Fruit fly (Drosophila melanogaster) whole organism, wandering third instar larva: Measurements from ENCODE around the gene yellow-e2.

ENCODE experiments used
- Abd-B ChIP-seq: fragments of >200 bp; optimal IDR thresholded peaks from 2 replicates; lab custom pipeline; 2017; ENCODE audit warnings: missing biosample characterization, missing genetic modification characterization
- CrebA ChIP-seq: fragments of 200-800 bp; sonication (Bioruptor generic); optimal IDR thresholded peaks from 2 replicates; lab custom pipeline; 2016; ENCODE audit warnings: missing biosample characterization, mild to moderate bottlenecking, missing genetic modification characterization, borderline replicate concordance
- HLH106 ChIP-seq: fragments of 200-800 bp; optimal IDR thresholded peaks from 3 replicates; lab custom pipeline; 2019; ENCODE audit warnings: missing biosample characterization, mild to moderate bottlenecking, missing genetic modification characterization, moderate library complexity
- Hnf4 ChIP-seq: fragments of 200-800 bp; sonication (Bioruptor generic); optimal IDR thresholded peaks from 2 replicates; lab custom pipeline; 2016; ENCODE audit warnings: missing biosample characterization, mild to moderate bottlenecking, missing genetic modification characterization
- OdsH ChIP-seq: fragments of 200-800 bp; sonication (Bioruptor generic); optimal IDR thresholded peaks from 2 replicates; lab custom pipeline; 2016; ENCODE audit warnings: missing biosample characterization, mild to moderate bottlenecking, missing genetic modification characterization
- Rel ChIP-seq, 2 experiments: fragments of 200-800 bp; sonication (Bioruptor generic) in 1 of 2; optimal IDR thresholded peaks; 2 replicates in 1 of 2; 3 replicates in 1 of 2; lab custom pipeline; 2016 to 2019; ENCODE audit warnings: mild to moderate bottlenecking in 2 of 2, missing biosample characterization in 2 of 2, missing genetic modification characterization in 2 of 2, moderate library complexity in 1 of 2
- br ChIP-seq: fragments of 200-800 bp; sonication (Bioruptor generic); optimal IDR thresholded peaks from 2 replicates; lab custom pipeline; 2016; ENCODE audit warnings: missing biosample characterization, missing genetic modification characterization
- brk ChIP-seq: fragments of 200-800 bp; sonication (Bioruptor generic); optimal IDR thresholded peaks from 2 replicates; lab custom pipeline; 2016; ENCODE audit warnings: missing biosample characterization, mild to moderate bottlenecking, missing genetic modification characterization
- h ChIP-seq: fragments of 200-800 bp; sonication (Bioruptor generic); optimal IDR thresholded peaks from 3 replicates; lab custom pipeline; 2016; ENCODE audit warnings: missing biosample characterization, mild to moderate bottlenecking, missing genetic modification characterization
- lola ChIP-seq: fragments of >200 bp; optimal IDR thresholded peaks from 2 replicates; lab custom pipeline; 2017; ENCODE audit warnings: missing biosample characterization, missing genetic modification characterization
- pan ChIP-seq: fragments of >200 bp; optimal IDR thresholded peaks from 2 replicates; lab custom pipeline; 2017
- psq ChIP-seq: fragments of 200-800 bp; sonication (Bioruptor generic); optimal IDR thresholded peaks from 3 replicates; lab custom pipeline; 2017; ENCODE audit warnings: missing biosample characterization, mild to moderate bottlenecking, missing genetic modification characterization, moderate library complexity
- tai ChIP-seq: sonication (Bioruptor generic); optimal IDR thresholded peaks from 2 replicates; lab custom pipeline; 2016; ENCODE audit warnings: missing biosample characterization, missing genetic modification characterization

DNA sequence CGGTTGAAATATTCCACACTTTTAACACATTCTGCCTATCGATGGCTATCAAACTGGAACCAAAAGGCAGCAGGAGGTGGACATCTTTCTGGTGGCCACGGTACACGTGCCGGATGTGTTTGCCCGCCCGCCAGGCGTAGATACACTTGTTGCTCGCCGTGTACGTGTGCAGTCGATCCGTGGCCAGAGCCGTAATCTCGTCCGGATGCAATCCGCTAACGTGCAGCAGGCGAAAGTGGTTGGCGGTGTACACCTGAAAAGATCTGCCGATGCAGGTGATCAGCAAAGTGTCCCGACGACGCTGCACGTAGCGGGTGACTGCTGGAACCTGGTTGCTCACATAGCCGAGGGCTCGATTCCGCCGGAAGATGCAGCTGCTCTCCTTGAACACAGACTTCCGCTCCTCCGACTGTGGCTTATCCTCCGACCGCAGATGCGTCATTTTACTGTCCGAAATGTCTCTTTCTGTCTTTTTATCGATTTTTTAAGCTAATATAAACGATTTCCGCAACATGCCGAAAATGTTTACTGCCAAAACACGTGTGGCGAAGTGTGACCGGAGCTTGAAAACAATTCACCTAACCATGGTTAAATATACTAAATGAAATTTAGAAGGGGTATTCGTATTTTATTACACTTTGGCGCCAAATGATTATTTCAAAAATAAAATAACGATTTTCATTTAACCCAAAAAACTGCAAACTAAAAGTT is 18.5 kb downstream of the yellow-e2 start, which contains the start of gene CG9799:
- no peak for TF ChIP-seq HLH106 (tag; lab: Kevin White, UChicago)
- no peak for TF ChIP-seq br (GFP tag; lab: Kevin White, UChicago)
- no peak for TF ChIP-seq CrebA (GFP tag; lab: Kevin White, UChicago)
- no peak for TF ChIP-seq OdsH
- TF ChIP-seq Hnf4 (GFP tag; lab: Kevin White, UChicago) = no peak
- no peak for TF ChIP-seq psq
- TF ChIP-seq h (GFP tag; lab: Kevin White, UChicago) = no peak
- TF ChIP-seq Abd-B (GFP tag; lab: Kevin White, UChicago) = no peak
- TF ChIP-seq Rel (GFP tag; optimal IDR thresholded peaks at IDR 0.05; lab: Kevin White, UChicago) = no peak
- TF ChIP-seq Rel (tag; optimal IDR thresholded peaks at IDR 0.05; lab: Kevin White, UChicago) = no peak
- no peak for TF ChIP-seq tai (GFP tag; lab: Kevin White, UChicago)
- TF ChIP-seq lola (GFP tag; lab: Kevin White, UChicago) = no peak
- no peak for TF ChIP-seq brk (GFP tag; lab: Kevin White, UChicago)
- no peak for TF ChIP-seq pan (lab: Kevin White, UChicago)
